Worm (Caenorhabditis elegans): ENCODE data around the gene ZK666.15.

DNA sequence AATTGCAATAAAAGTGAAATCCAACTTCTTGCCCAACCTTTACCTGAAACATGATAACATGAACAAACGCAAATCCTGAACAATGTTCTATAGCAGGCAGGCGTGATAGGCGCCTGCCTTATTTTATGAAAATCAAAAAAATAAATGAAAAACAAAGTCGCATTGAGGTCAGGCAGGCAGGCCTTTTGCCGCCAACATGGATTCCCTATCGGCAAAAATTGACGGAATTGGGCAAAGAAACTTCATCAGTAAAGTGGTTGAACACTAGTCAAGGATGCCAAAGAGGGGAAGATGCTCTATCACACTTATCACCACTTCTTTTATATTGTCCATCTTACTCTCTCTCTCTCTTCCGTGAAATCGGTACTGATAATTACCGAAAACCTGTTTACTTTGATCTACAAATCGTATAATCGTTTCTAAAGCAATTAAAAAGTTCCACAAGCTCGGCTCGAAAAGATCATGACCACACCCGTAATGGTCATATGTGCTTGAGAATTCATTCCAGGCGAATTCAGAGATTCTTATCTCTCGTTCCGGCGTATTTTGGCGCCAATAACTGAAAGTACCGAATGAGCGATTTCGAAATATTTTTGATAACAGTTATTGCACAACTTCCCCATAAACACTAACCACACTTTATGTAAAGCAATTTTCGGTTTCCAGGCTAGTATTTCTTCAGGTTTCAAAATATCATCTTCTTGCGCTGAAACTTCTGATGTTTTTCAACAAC lies 4.8 kb upstream of the ZK666.15 start, which contains the start of the genes clec-60 and ZK666.11:
- no peak for TF ChIP-seq cog-1 (tag; optimal IDR thresholded peaks at IDR 0.05)
- TF ChIP-seq ref-1 (GFP tag; conservative IDR thresholded peaks at IDR 0.05) = no peak
- no peak for TF ChIP-seq flt-1 (GFP tag; IDR thresholded peaks at IDR 0.05)
- no peak for TF ChIP-seq med-1 (GFP tag; optimal IDR thresholded peaks at IDR 0.05; ENCODE audit: insufficient read depth)
- TF ChIP-seq ztf-23 (GFP tag; IDR thresholded peaks at IDR 0.05) = no peak
- TF ChIP-seq ztf-29 (GFP tag; IDR thresholded peaks at IDR 0.05) = no peak

All from whole organism, midembryonic.